Worm (Caenorhabditis elegans) whole organism, early embryonic: ENCODE measurements around the gene D1022.9.

Experiments used
- aly-1 ChIP-seq: sonication (generic microtip); optimal IDR thresholded peaks from 2 replicates; lab custom pipeline; 2016; ENCODE audit warnings: missing genetic modification characterization, missing compliant biosample characterization
- ama-1 ChIP-seq: fragments of 150-350 bp; optimal IDR thresholded peaks from 2 replicates; lab custom pipeline; 2014
- flt-1 ChIP-seq: fragments of 200-800 bp; sonication (Bioruptor generic); IDR thresholded peaks from 2 replicates; pipeline ENCODE4 v1.3.6; 2022; ENCODE audit warnings: missing genetic modification characterization, missing compliant biosample characterization
- hnd-1 ChIP-seq: sonication (generic microtip); optimal IDR thresholded peaks from 2 replicates; lab custom pipeline; 2016; ENCODE audit warnings: missing genetic modification characterization, missing compliant biosample characterization

- TF ChIP-seq ama-1 (lab: Kevin White, UChicago) (no peak), flt-1 (no peak), hnd-1 (no peak), aly-1 (tag; lab: Kevin White, UChicago) (no peak)
Observed at ce11 chrII:7534934-7535333, 45.4 kb upstream of the D1022.9 start, which contains the start of gene ZK1290.13.
